Fruit fly (Drosophila melanogaster) whole organism, pupa: ENCODE measurements around the gene CG31126.

ENCODE experiments used
- CG10348 ChIP-seq: fragments of 200-800 bp; sonication (Bioruptor generic); IDR thresholded peaks from 2 replicates; pipeline ENCODE4 v1.3.6; 2022; ENCODE audit warnings: missing biosample characterization, missing genetic modification characterization
- CG13204 ChIP-seq: fragments of 200-800 bp; sonication (Bioruptor generic); optimal IDR thresholded peaks from 2 replicates; lab custom pipeline; 2018; ENCODE audit warnings: missing biosample characterization, mild to moderate bottlenecking, missing genetic modification characterization, moderate library complexity
- CG14655 ChIP-seq: fragments of 200-800 bp; sonication (Bioruptor generic); optimal IDR thresholded peaks from 3 replicates; lab custom pipeline; 2017; ENCODE audit warnings: mild to moderate bottlenecking, missing biosample characterization, missing genetic modification reagents, missing genetic modification characterization
- CG17806 ChIP-seq: fragments of 200-800 bp; sonication (Bioruptor generic); optimal IDR thresholded peaks from 2 replicates; lab custom pipeline; 2018; ENCODE audit warnings: missing biosample characterization, mild to moderate bottlenecking, missing genetic modification characterization, moderate library complexity
- CG8159 ChIP-seq: fragments of 200-800 bp; sonication (Bioruptor generic); optimal IDR thresholded peaks from 3 replicates; lab custom pipeline; 2018; ENCODE audit warnings: missing biosample characterization, mild to moderate bottlenecking, missing genetic modification characterization, moderate library complexity
- D1 ChIP-seq: fragments of 200-800 bp; sonication (Bioruptor generic); optimal IDR thresholded peaks from 2 replicates; lab custom pipeline; 2018; ENCODE audit warnings: missing biosample characterization, mild to moderate bottlenecking, missing genetic modification characterization, moderate library complexity
- EcR ChIP-seq: fragments of 200-800 bp; sonication (Bioruptor generic); optimal IDR thresholded peaks from 3 replicates; lab custom pipeline; 2019; ENCODE audit warnings: missing biosample characterization, missing genetic modification characterization, mild to moderate bottlenecking, moderate library complexity, missing genetic modification reagents

dm6 chr3R:24692863-24693262 is 33.4 kb downstream of the CG31126 start:
- TF ChIP-seq EcR (GFP tag; lab: Kevin White, UChicago), result no peak
- no peak for TF ChIP-seq CG17806 (tag; lab: Kevin White, UChicago)
- no peak for TF ChIP-seq CG8159
- no peak for TF ChIP-seq CG10348 (GFP tag; lab: Robert Waterston, UW)
- no peak for TF ChIP-seq D1 (tag; lab: Kevin White, UChicago)
- no peak for TF ChIP-seq CG14655 (GFP tag; lab: Kevin White, UChicago)
- TF ChIP-seq CG13204, result no peak
